Worm (Caenorhabditis elegans): Measurements from ENCODE around the gene acl-12.

The acl-12 gene

ce11 chrX:7404551-7404950 lies 37.8 kb downstream of the acl-12 start:
- TF ChIP-seq fkh-10 (GFP tag; optimal IDR thresholded peaks at IDR 0.05) (no peak), nhr-12 (tag; optimal IDR thresholded peaks at IDR 0.05) (no peak), lsy-12 (tag; optimal IDR thresholded peaks at IDR 0.05) (no peak), daf-12 (tag; optimal IDR thresholded peaks at IDR 0.05) (no peak), lin-15B (tag; optimal IDR thresholded peaks at IDR 0.05) (no peak), fkh-2 (tag; optimal IDR thresholded peaks at IDR 0.05) (no peak), skn-1 (tag; optimal IDR thresholded peaks at IDR 0.05) (no peak), ama-1 (optimal IDR thresholded peaks at IDR 0.05) (no peak), mml-1 (tag; optimal IDR thresholded peaks at IDR 0.05) (no peak), pqm-1 (tag; optimal IDR thresholded peaks at IDR 0.05) (no peak), mdl-1 (tag; optimal IDR thresholded peaks at IDR 0.05) (no peak), pha-4 (tag; optimal IDR thresholded peaks at IDR 0.05) (no peak), fos-1 (tag; optimal IDR thresholded peaks at IDR 0.05) (no peak), sea-2 (GFP tag; optimal IDR thresholded peaks at IDR 0.05) (no peak), nhr-76 (tag; optimal IDR thresholded peaks at IDR 0.05) (no peak)

DNA sequence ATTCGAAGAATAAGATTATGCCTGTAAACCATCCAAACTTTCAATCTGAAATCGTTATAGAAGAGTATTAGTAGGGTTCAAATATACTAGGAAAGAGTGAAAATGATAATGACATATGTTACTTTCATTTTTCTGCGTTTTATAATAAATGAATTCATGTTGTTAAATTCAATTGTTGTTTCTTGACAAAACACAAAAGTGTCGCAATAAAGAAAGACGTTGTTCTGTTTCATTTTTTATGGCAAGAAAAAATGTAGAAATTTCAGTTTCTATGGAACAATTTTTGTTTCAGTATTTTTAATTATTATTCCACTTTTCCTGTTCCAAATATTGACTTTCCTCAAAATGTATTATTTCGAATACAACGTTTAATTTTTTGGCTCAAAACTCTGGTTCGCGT lies 41.6 kb downstream of the acl-12 start, which contains the start of gene C10A4.4:
C10A4.4 (plus strand) TSS at position 301 of the 400 bp plus-strand sequence.
- TF ChIP-seq R02D3.7 (tag; optimal IDR thresholded peaks at IDR 0.05) (no peak), unc-62 (GFP tag; optimal IDR thresholded peaks at IDR 0.05) (no peak), mdl-1 (tag; optimal IDR thresholded peaks at IDR 0.05) (no peak), elt-3 (tag; optimal IDR thresholded peaks at IDR 0.05) (no peak)

- TF ChIP-seq R02D3.7 (tag; optimal IDR thresholded peaks at IDR 0.05) (no peak), fos-1 (tag; optimal IDR thresholded peaks at IDR 0.05) (no peak), ztf-4 (tag; optimal IDR thresholded peaks at IDR 0.05) (no peak), mml-1 (tag; optimal IDR thresholded peaks at IDR 0.05) (no peak), unc-62 (GFP tag; optimal IDR thresholded peaks at IDR 0.05) (no peak), ceh-82 (tag; optimal IDR thresholded peaks at IDR 0.05) (no peak), ztf-11 (tag; optimal IDR thresholded peaks at IDR 0.05) (no peak), snpc-4 (tag; optimal IDR thresholded peaks at IDR 0.05) (no peak), ZK546.5 (tag; optimal IDR thresholded peaks at IDR 0.05) (no peak), pqm-1 (tag; optimal IDR thresholded peaks at IDR 0.05) (no peak)
Observed at ce11 chrX:7398584-7398983, 43.8 kb downstream of the acl-12 start, which contains the start of gene C10A4.10. C10A4.10 (plus strand) TSS chrX:7398884.

DNA sequence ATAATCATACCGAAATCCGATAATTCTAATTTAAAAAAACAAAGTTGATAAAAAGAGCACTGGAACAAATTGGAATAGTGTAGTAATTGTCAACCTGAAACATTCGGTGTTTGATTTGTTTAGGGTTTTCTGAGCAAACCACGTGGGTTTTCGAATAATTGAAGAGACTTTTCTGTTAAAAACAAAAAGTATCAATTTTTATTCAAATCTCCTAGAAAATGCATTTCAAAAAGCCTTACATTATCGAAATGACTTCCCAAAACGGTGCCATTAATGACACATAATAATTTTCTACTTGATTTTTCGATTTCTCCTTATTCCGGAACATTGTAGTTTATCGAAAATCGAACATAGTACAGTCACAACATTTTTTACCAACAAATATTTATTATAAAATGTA lies 44.4 kb downstream of the acl-12 start, which contains the start of gene C10A4.13:
C10A4.13 (minus strand) TSS at position 101 of the 400 bp plus-strand sequence.
- no peak for TF ChIP-seq fkh-10 (GFP tag; optimal IDR thresholded peaks at IDR 0.05)
- no peak for TF ChIP-seq mml-1 (tag; optimal IDR thresholded peaks at IDR 0.05)
- no peak for TF ChIP-seq lin-39 (tag; optimal IDR thresholded peaks at IDR 0.05)
- TF ChIP-seq lsy-12 (tag; optimal IDR thresholded peaks at IDR 0.05): no peak

DNA sequence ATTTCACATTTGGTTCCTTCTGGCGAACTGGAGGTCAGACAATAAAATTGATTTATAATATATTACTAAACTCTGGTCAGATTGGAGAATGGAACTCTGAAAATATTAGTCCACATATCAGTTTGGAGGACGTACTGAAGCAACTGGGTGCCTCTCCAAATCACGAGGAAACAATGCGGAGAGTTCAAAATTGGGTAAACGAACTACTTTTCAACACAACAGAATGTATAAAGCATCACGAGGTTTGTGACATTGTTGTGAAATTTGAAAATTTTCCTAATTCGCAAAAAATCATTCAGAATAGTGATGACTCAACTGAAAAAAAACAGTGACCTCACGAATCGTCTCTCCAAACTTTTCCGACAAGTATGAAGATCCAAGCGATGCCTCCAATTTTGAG lies 49.2 kb downstream of the acl-12 start, which contains the start of gene gad-2:
gad-2 (plus strand) TSS at position 301 of the 400 bp plus-strand sequence.
- TF ChIP-seq R02D3.7 (tag; optimal IDR thresholded peaks at IDR 0.05): no peak
- TF ChIP-seq ama-1 (optimal IDR thresholded peaks at IDR 0.05): no peak
- no peak for TF ChIP-seq lsy-12 (tag; optimal IDR thresholded peaks at IDR 0.05)
- TF ChIP-seq elt-2 (tag; optimal IDR thresholded peaks at IDR 0.05): no peak
- TF ChIP-seq unc-62 (GFP tag; optimal IDR thresholded peaks at IDR 0.05): no peak
- TF ChIP-seq ceh-16 (tag; optimal IDR thresholded peaks at IDR 0.05): no peak
- no peak for TF ChIP-seq skn-1 (tag; optimal IDR thresholded peaks at IDR 0.05)
- TF ChIP-seq nfya-1 (tag; optimal IDR thresholded peaks at IDR 0.05; ENCODE audit: insufficient read depth): no peak
- TF ChIP-seq ztf-4 (tag; optimal IDR thresholded peaks at IDR 0.05): no peak
- no peak for TF ChIP-seq snpc-4 (tag; optimal IDR thresholded peaks at IDR 0.05)
- no peak for TF ChIP-seq nhr-28 (tag; optimal IDR thresholded peaks at IDR 0.05)
- no peak for TF ChIP-seq eor-1 (tag; optimal IDR thresholded peaks at IDR 0.05)

DNA sequence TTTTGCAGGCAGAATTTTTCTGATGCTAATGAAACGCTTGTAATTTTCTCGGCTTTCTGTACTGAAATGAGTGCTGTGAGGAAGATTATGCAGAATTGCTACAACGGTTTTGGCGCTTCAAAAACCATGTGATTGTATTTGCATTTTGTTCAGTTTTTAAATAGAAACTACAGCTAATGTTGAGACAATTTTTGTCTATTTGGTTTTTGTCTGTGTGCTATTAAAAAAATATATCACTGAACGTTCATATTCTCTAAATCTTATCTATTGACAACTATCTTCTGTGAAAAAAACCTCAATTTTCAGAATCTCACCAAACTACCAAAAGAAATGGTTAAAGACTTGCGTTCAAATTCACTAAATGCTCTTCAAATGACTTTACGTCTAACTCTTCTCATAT lies 52.1 kb downstream of the acl-12 start, which contains the start of gene C10A4.6:
C10A4.6 (plus strand) TSS at position 301 of the 400 bp plus-strand sequence.
- TF ChIP-seq unc-39 (tag; optimal IDR thresholded peaks at IDR 0.05) (no peak), pqm-1 (tag; optimal IDR thresholded peaks at IDR 0.05) (no peak), snpc-4 (tag; optimal IDR thresholded peaks at IDR 0.05) (no peak), egl-5 (tag; optimal IDR thresholded peaks at IDR 0.05) (no peak), ceh-9 (tag; optimal IDR thresholded peaks at IDR 0.05) (no peak), ceh-28 (tag; optimal IDR thresholded peaks at IDR 0.05) (no peak), skn-1 (tag; optimal IDR thresholded peaks at IDR 0.05) (no peak), ceh-82 (tag; optimal IDR thresholded peaks at IDR 0.05) (no peak), zag-1 (tag; optimal IDR thresholded peaks at IDR 0.05) (no peak), fkh-10 (GFP tag; optimal IDR thresholded peaks at IDR 0.05) (no peak), unc-62 (GFP tag; optimal IDR thresholded peaks at IDR 0.05) (no peak), nhr-28 (tag; optimal IDR thresholded peaks at IDR 0.05) (no peak), nhr-43 (tag; optimal IDR thresholded peaks at IDR 0.05; ENCODE audit: poor library complexity, severe bottlenecking) (no peak), jun-1 (tag; optimal IDR thresholded peaks at IDR 0.05) (no peak), nhr-25 (tag; optimal IDR thresholded peaks at IDR 0.05) (no peak), lsy-12 (tag; optimal IDR thresholded peaks at IDR 0.05) (no peak), lin-15B (tag; optimal IDR thresholded peaks at IDR 0.05) (no peak), lin-39 (tag; optimal IDR thresholded peaks at IDR 0.05) (no peak), elt-3 (tag; optimal IDR thresholded peaks at IDR 0.05) (no peak), ceh-16 (tag; optimal IDR thresholded peaks at IDR 0.05) (no peak)
